Worm (Caenorhabditis elegans) whole organism, L1 larva: Measurements from ENCODE around the gene srt-48.
A peak's percentile ranks its signal among the peaks of the same experiment; 100 is the strongest.

Experiments
- C16A3.4 ChIP-seq: fragments of 150-350 bp; optimal IDR thresholded peaks from 2 replicates; lab custom pipeline; 2014; ENCODE audit warnings: missing biosample characterization, missing genetic modification characterization
- F16B12.6 ChIP-seq: fragments of 150-350 bp; optimal IDR thresholded peaks from 2 replicates; lab custom pipeline; 2014; ENCODE audit warnings: missing biosample characterization, missing genetic modification characterization
- aly-2 ChIP-seq: fragments of 150-350 bp; optimal IDR thresholded peaks from 2 replicates; lab custom pipeline; 2014; ENCODE audit warnings: missing biosample characterization, missing genetic modification characterization
- ama-1 ChIP-seq: fragments of 150-350 bp; optimal IDR thresholded peaks from 2 replicates; lab custom pipeline; 2014
- blmp-1 ChIP-seq: fragments of 150-350 bp; optimal IDR thresholded peaks from 2 replicates; lab custom pipeline; 2014; ENCODE audit warnings: missing biosample characterization, missing genetic modification characterization
- ceh-82 ChIP-seq, 3 experiments: fragments of 150-350 bp in 1 of 3; sonication (generic microtip) in 2 of 3; optimal IDR thresholded peaks; 2 replicates each; lab custom pipeline; 2014 to 2017; ENCODE audit warnings: missing biosample characterization in 3 of 3, missing genetic modification characterization in 3 of 3
- ceh-88 ChIP-seq: fragments of 200-800 bp; sonication (Bioruptor generic); IDR thresholded peaks from 2 replicates; pipeline ENCODE4 v1.3.6; 2022; ENCODE audit warnings: missing genetic modification characterization, missing compliant biosample characterization
- ces-1 ChIP-seq: fragments of 150-350 bp; optimal IDR thresholded peaks from 2 replicates; lab custom pipeline; 2014; ENCODE audit warnings: missing biosample characterization, missing genetic modification reagents, missing genetic modification characterization
- dpl-1 ChIP-seq, 3 experiments: fragments of 150-350 bp in 2 of 3; sonication (generic microtip) in 1 of 3; optimal IDR thresholded peaks; 2 replicates each; lab custom pipeline; 2014 to 2017; ENCODE audit warnings: missing biosample characterization in 3 of 3, missing genetic modification characterization in 3 of 3, missing genetic modification reagents in 3 of 3
- dsc-1 ChIP-seq: sonication (generic microtip); optimal IDR thresholded peaks from 2 replicates; lab custom pipeline; 2016; ENCODE audit warnings: mild to moderate bottlenecking, missing genetic modification characterization, missing compliant biosample characterization
- efl-1 ChIP-seq, 4 experiments: fragments of 150-350 bp; optimal IDR thresholded peaks in 3 of 4; peaks in 1 of 4; 1 replicate in 1 of 4; 2 replicates in 3 of 4; lab custom pipeline; 2014; ENCODE audit warnings: missing biosample characterization in 2 of 4, missing genetic modification characterization in 2 of 4, missing genetic modification reagents in 2 of 4
- egl-13 ChIP-seq: sonication (generic microtip); optimal IDR thresholded peaks from 2 replicates; lab custom pipeline; 2016; ENCODE audit warnings: missing genotype, missing genetic modification reagents, missing genetic modification characterization, missing compliant biosample characterization
- fkh-4 ChIP-seq: sonication (generic microtip); optimal IDR thresholded peaks from 2 replicates; lab custom pipeline; 2016; ENCODE audit warnings: missing compliant biosample characterization, missing genetic modification characterization, borderline replicate concordance
- fkh-8 ChIP-seq: sonication (generic microtip); optimal IDR thresholded peaks from 2 replicates; lab custom pipeline; 2016; ENCODE audit warnings: mild to moderate bottlenecking, missing genetic modification characterization, missing compliant biosample characterization
- fos-1 ChIP-seq: fragments of 150-350 bp; optimal IDR thresholded peaks from 2 replicates; lab custom pipeline; 2014; ENCODE audit warnings: missing biosample characterization, missing genetic modification characterization
- hlh-4 ChIP-seq: sonication (generic microtip); optimal IDR thresholded peaks from 2 replicates; lab custom pipeline; 2016; ENCODE audit warnings: mild to moderate bottlenecking, missing genetic modification characterization, missing compliant biosample characterization
- isw-1 ChIP-seq: fragments of 200-800 bp; sonication (Bioruptor generic); IDR thresholded peaks from 2 replicates; pipeline ENCODE4 v1.3.6; 2022; ENCODE audit warnings: missing genetic modification characterization, missing compliant biosample characterization
- lin-13 ChIP-seq: fragments of 150-350 bp; optimal IDR thresholded peaks from 2 replicates; lab custom pipeline; 2014; ENCODE audit warnings: missing biosample characterization, missing genetic modification reagents, missing genetic modification characterization
- lin-15B ChIP-seq: fragments of 150-350 bp; sonication (generic microtip); optimal IDR thresholded peaks from 3 replicates; lab custom pipeline; 2014; ENCODE audit warnings: missing biosample characterization, missing genetic modification characterization
- lin-35 ChIP-seq, 2 experiments: fragments of 150-350 bp; optimal IDR thresholded peaks; 2 replicates each; lab custom pipeline; 2014; ENCODE audit warnings: missing biosample characterization in 2 of 2, missing genetic modification characterization in 2 of 2, missing genetic modification reagents in 2 of 2
- lsy-2 ChIP-seq, 2 experiments: fragments of 150-350 bp; optimal IDR thresholded peaks; 2 replicates each; lab custom pipeline; 2014; ENCODE audit warnings: missing biosample characterization in 2 of 2, missing genetic modification characterization in 2 of 2
- mep-1 ChIP-seq: fragments of 150-350 bp; optimal IDR thresholded peaks from 2 replicates; lab custom pipeline; 2014; ENCODE audit warnings: missing biosample characterization, missing genetic modification characterization
- nhr-11 ChIP-seq: fragments of 150-350 bp; optimal IDR thresholded peaks from 2 replicates; lab custom pipeline; 2014; ENCODE audit warnings: missing biosample characterization, missing genetic modification characterization
- nhr-12 ChIP-seq: sonication (generic microtip); optimal IDR thresholded peaks from 2 replicates; lab custom pipeline; 2017; ENCODE audit warnings: missing biosample characterization, missing genetic modification characterization
- nhr-20 ChIP-seq: sonication (generic microtip); optimal IDR thresholded peaks from 2 replicates; lab custom pipeline; 2016; ENCODE audit warnings: mild to moderate bottlenecking, missing genetic modification characterization, missing compliant biosample characterization
- nhr-47 ChIP-seq: sonication (generic microtip); optimal IDR thresholded peaks from 2 replicates; lab custom pipeline; 2016; ENCODE audit warnings: mild to moderate bottlenecking, missing genetic modification characterization, moderate library complexity, missing compliant biosample characterization
- nhr-71 ChIP-seq: sonication (generic microtip); optimal IDR thresholded peaks from 2 replicates; lab custom pipeline; 2016; ENCODE audit warnings: mild to moderate bottlenecking, missing genetic modification characterization, moderate library complexity, missing compliant biosample characterization
- nhr-77 ChIP-seq: fragments of 150-350 bp; optimal IDR thresholded peaks from 2 replicates; lab custom pipeline; 2014; ENCODE audit warnings: missing biosample characterization, missing genetic modification characterization
- nhr-85 ChIP-seq: sonication (generic microtip); peaks from one replicate; lab custom pipeline; 2016; ENCODE audit warnings: missing genetic modification characterization, inconsistent platforms, missing compliant biosample characterization
- nhr-90 ChIP-seq: sonication (generic microtip); optimal IDR thresholded peaks from 2 replicates; lab custom pipeline; 2016; ENCODE audit warnings: mild to moderate bottlenecking, missing genetic modification characterization, missing compliant biosample characterization; ENCODE audit not compliant: poor library complexity
- pag-3 ChIP-seq: sonication (generic microtip); optimal IDR thresholded peaks from 2 replicates; lab custom pipeline; 2017; ENCODE audit warnings: missing genetic modification characterization, mild to moderate bottlenecking, missing compliant biosample characterization, antibody characterized with exemption, borderline replicate concordance; ENCODE audit not compliant: insufficient read depth
- rnt-1 ChIP-seq: sonication (generic microtip); optimal IDR thresholded peaks from 2 replicates; lab custom pipeline; 2016; ENCODE audit warnings: mild to moderate bottlenecking, missing genetic modification characterization, moderate library complexity, missing compliant biosample characterization
- skn-1 ChIP-seq: fragments of 150-350 bp; optimal IDR thresholded peaks from 2 replicates; lab custom pipeline; 2014; ENCODE audit warnings: missing biosample characterization, missing genetic modification characterization
- snpc-4 ChIP-seq: fragments of 150-350 bp; optimal IDR thresholded peaks from 2 replicates; lab custom pipeline; 2014; ENCODE audit warnings: missing biosample characterization, missing genetic modification characterization
- snu-23 ChIP-seq: sonication (generic microtip); optimal IDR thresholded peaks from 2 replicates; lab custom pipeline; 2016; ENCODE audit warnings: missing genetic modification characterization, missing compliant biosample characterization
- sox-4 ChIP-seq: sonication (generic microtip); optimal IDR thresholded peaks from 2 replicates; lab custom pipeline; 2016; ENCODE audit warnings: missing genetic modification characterization, missing compliant biosample characterization
- sptf-1 ChIP-seq: fragments of 150-350 bp; optimal IDR thresholded peaks from 2 replicates; lab custom pipeline; 2014; ENCODE audit warnings: missing biosample characterization, missing genetic modification characterization
- swsn-7 ChIP-seq: sonication (generic microtip); optimal IDR thresholded peaks from 2 replicates; lab custom pipeline; 2016; ENCODE audit warnings: missing genetic modification characterization, missing compliant biosample characterization
- tbx-2 ChIP-seq: sonication (generic microtip); optimal IDR thresholded peaks from 2 replicates; lab custom pipeline; 2016; ENCODE audit warnings: missing genetic modification characterization, missing compliant biosample characterization
- unc-86 ChIP-seq: sonication (generic microtip); optimal IDR thresholded peaks from 2 replicates; lab custom pipeline; 2016; ENCODE audit warnings: missing genetic modification characterization, missing compliant biosample characterization
- unc-98 ChIP-seq: fragments of 200-800 bp; sonication (Bioruptor generic); IDR thresholded peaks from 2 replicates; pipeline ENCODE4 v1.3.6; 2022; ENCODE audit warnings: missing genetic modification characterization, missing compliant biosample characterization
- xbp-1 ChIP-seq: sonication (generic microtip); optimal IDR thresholded peaks from 2 replicates; lab custom pipeline; 2016; ENCODE audit warnings: missing genetic modification characterization, missing compliant biosample characterization
- ztf-11 ChIP-seq, 2 experiments: sonication (generic microtip); optimal IDR thresholded peaks; 2 replicates each; lab custom pipeline; 2016 to 2017; ENCODE audit warnings: missing genetic modification characterization in 2 of 2, missing biosample characterization in 1 of 2, missing compliant biosample characterization in 1 of 2

Gene srt-48

ce11 chrIV:15027884-15028283 is 40.8 kb downstream of the srt-48 start:
- TF ChIP-seq efl-1 (optimal IDR thresholded peaks at IDR 0.05; lab: Kevin White, UChicago), result no peak
- TF ChIP-seq efl-1 (GFP tag; optimal IDR thresholded peaks at IDR 0.05 in 1 of 2; lab: Kevin White, UChicago), result peak; percentile 34 to 40
- TF ChIP-seq aly-2 (tag; lab: Kevin White, UChicago), result no peak
- TF ChIP-seq dpl-1 (GFP tag; optimal IDR thresholded peaks at IDR 0.05; lab: Kevin White, UChicago), result peak in 1 of 3 experiments; percentile 9
- TF ChIP-seq ces-1, result no peak
- no peak for TF ChIP-seq isw-1 (GFP tag; lab: Robert Waterston, UW)
- TF ChIP-seq ama-1 (lab: Kevin White, UChicago), result no peak
- TF ChIP-seq F16B12.6 (tag; lab: Kevin White, UChicago), result no peak

- TF ChIP-seq efl-1 (optimal IDR thresholded peaks at IDR 0.05; lab: Kevin White, UChicago) (no peak), efl-1 (GFP tag; optimal IDR thresholded peaks at IDR 0.05 in 1 of 2; lab: Kevin White, UChicago) (peak in 1 of 2 experiments; percentile 25), nhr-11 (no peak)
- TF ChIP-seq, all 84 proteins: peak for 1
Observed at ce11 chrIV:15027334-15027733, 41.4 kb downstream of the srt-48 start.

- TF ChIP-seq unc-98 (GFP tag; lab: Robert Waterston, UW) (no peak), nhr-71 (tag; lab: Kevin White, UChicago) (peak; percentile 65), lin-15B (tag; lab: Kevin White, UChicago) (peak; percentile 64), lsy-2 (tag; optimal IDR thresholded peaks at IDR 0.05; lab: Kevin White, UChicago) (peak; percentile 45 to 80), aly-2 (tag; lab: Kevin White, UChicago) (peak; percentile 18), lin-35 (GFP tag; optimal IDR thresholded peaks at IDR 0.05; lab: Kevin White, UChicago) (peak; percentile 89 to 95), unc-86 (tag; lab: Kevin White, UChicago) (no peak), mep-1 (peak; percentile 79), dsc-1 (tag; lab: Kevin White, UChicago) (peak; percentile 0), dpl-1 (GFP tag; optimal IDR thresholded peaks at IDR 0.05; lab: Kevin White, UChicago) (peak; percentile 89 to 93 (median 89)), skn-1 (tag; lab: Kevin White, UChicago) (peak; percentile 73), isw-1 (GFP tag; lab: Robert Waterston, UW) (no peak), nhr-47 (peak; percentile 56), blmp-1 (tag; lab: Kevin White, UChicago) (peak; percentile 66), swsn-7 (tag; lab: Kevin White, UChicago) (peak; percentile 38), sptf-1 (no peak), nhr-77 (peak; percentile 10), C16A3.4 (peak; percentile 65), nhr-85 (peak; percentile 66), snpc-4 (peak; percentile 8), F16B12.6 (tag; lab: Kevin White, UChicago) (peak; percentile 58), nhr-12 (tag; lab: Kevin White, UChicago) (no peak), rnt-1 (peak; percentile 35), fkh-8 (peak; percentile 6), lin-13 (GFP tag; lab: Kevin White, UChicago) (peak; percentile 30), egl-13 (tag; lab: Kevin White, UChicago) (peak; percentile 4), pag-3 (tag; lab: Kevin White, UChicago) (no peak), ztf-11 (tag; optimal IDR thresholded peaks at IDR 0.05; lab: Kevin White, UChicago) (no peak), tbx-2 (tag; lab: Kevin White, UChicago) (peak; percentile 7), ceh-88 (GFP tag; lab: Robert Waterston, UW) (no peak), efl-1 (optimal IDR thresholded peaks at IDR 0.05; lab: Kevin White, UChicago) (peak; percentile 92 to 94), efl-1 (GFP tag; optimal IDR thresholded peaks at IDR 0.05 in 1 of 2; lab: Kevin White, UChicago) (peak; percentile 91 to 99), ceh-82 (tag; optimal IDR thresholded peaks at IDR 0.05; lab: Kevin White, UChicago) (peak in 2 of 3 experiments; percentile 25 to 55), fos-1 (tag; lab: Kevin White, UChicago) (no peak), snu-23 (peak; percentile 58), fkh-4 (tag; lab: Kevin White, UChicago) (no peak), xbp-1 (tag; lab: Kevin White, UChicago) (peak; percentile 59), nhr-90 (tag; lab: Kevin White, UChicago) (peak; percentile 5), nhr-20 (tag; lab: Kevin White, UChicago) (peak; percentile 34), hlh-4 (no peak), sox-4 (no peak)
Observed at ce11 chrIV:15025384-15025783, 43.3 kb downstream of the srt-48 start, which contains the start of gene fcd-2. Gene fcd-2 (plus strand): TSS chrIV:15025710.
